Fruit fly (Drosophila melanogaster): ENCODE measurements around the gene COX8.

COX8 gene

DNA sequence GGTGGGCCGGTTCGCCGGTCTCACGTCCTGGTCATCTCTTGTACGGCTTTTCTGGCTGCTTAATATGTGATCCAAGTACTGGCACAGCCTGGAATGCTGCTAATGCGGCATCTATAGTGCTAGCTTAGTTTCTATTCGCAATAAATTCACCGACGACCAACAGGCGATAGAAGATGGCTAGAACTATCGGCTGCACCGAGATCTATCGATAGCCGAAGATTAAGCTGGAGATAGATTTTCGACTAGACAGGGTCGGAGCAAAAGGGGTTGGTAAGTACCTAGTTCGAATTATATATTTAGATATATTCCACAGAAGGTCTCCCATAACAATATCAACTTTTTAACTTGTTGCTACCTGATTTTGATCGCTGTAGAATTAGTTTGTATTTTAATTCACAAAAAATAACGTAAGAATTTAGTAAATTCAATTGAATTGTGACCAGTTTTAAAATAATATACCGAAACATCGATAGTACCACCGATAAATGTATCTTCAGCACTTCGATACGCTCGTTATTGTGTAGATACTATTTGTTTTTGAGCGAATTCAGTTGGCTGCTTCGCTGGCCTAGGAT is 31.8 kb downstream of the COX8 start, which contains the start of the genes Glg1 and M6 (continued):
- peak; percentile 50 for TF ChIP-seq CG16863 (GFP tag; optimal IDR thresholded peaks at IDR 0.05)
- TF ChIP-seq Lim3 (GFP tag; IDR thresholded peaks at IDR 0.05) = no peak
- peak; percentile 76; the same call in 1 of the 2 replicates for TF ChIP-seq CG32767 (GFP tag; IDR thresholded peaks at IDR 0.05)
- TF ChIP-seq D19A (tag; optimal IDR thresholded peaks at IDR 0.05) = peak; percentile 51
- TF ChIP-seq Aef1 (GFP tag; IDR thresholded peaks at IDR 0.05) = peak; percentile 19; the same call in 1 of the 3 replicates
- TF ChIP-seq CG8944 (GFP tag; optimal IDR thresholded peaks at IDR 0.05) = peak; percentile 58
- no peak for TF ChIP-seq CG6254 (GFP tag; optimal IDR thresholded peaks at IDR 0.05)
- peak; percentile 65 for TF ChIP-seq Max (GFP tag; optimal IDR thresholded peaks at IDR 0.05)
- TF ChIP-seq mld (GFP tag; IDR thresholded peaks at IDR 0.05; ENCODE audit: partially characterized antibody) = peak; percentile 92
- no peak for TF ChIP-seq h (optimal IDR thresholded peaks at IDR 0.05)
- TF ChIP-seq CG8290 (GFP tag; optimal IDR thresholded peaks at IDR 0.05) = peak; percentile 62
- peak; percentile 63 to 74 for TF ChIP-seq CG8290 (tag; optimal IDR thresholded peaks at IDR 0.05)
- TF ChIP-seq Drgx (GFP tag; IDR thresholded peaks at IDR 0.05) = no peak
- peak; percentile 89 for TF ChIP-seq CG2129 (GFP tag; IDR thresholded peaks at IDR 0.05; ENCODE audit: partially characterized antibody)
- no peak for TF ChIP-seq CG6175 (GFP tag; IDR thresholded peaks at IDR 0.05)
- TF ChIP-seq bowl (GFP tag; IDR thresholded peaks at IDR 0.05) = no peak
- no peak for TF ChIP-seq CG7745 (tag; optimal IDR thresholded peaks at IDR 0.05)
- TF ChIP-seq crp (GFP tag; optimal IDR thresholded peaks at IDR 0.05) = peak in 1 of 2 experiments; percentile 29
- peak; percentile 38 for TF ChIP-seq fd3F (GFP tag; optimal IDR thresholded peaks at IDR 0.05)
- peak; percentile 54; the same call in 1 of the 2 replicates for TF ChIP-seq CG10366 (GFP tag; IDR thresholded peaks at IDR 0.05)
- peak; percentile 77 for TF ChIP-seq pzg (GFP tag; optimal IDR thresholded peaks at IDR 0.05)
- TF ChIP-seq salm (tag; optimal IDR thresholded peaks at IDR 0.05) = no peak
- TF ChIP-seq CG2120 (GFP tag; optimal IDR thresholded peaks at IDR 0.05) = peak; percentile 89
- no peak for TF ChIP-seq TFAM (GFP tag; optimal IDR thresholded peaks at IDR 0.05)
- peak; percentile 77 for TF ChIP-seq CG18599 (GFP tag; optimal IDR thresholded peaks at IDR 0.05)
- peak; percentile 30; the same call in 1 of the 2 replicates for TF ChIP-seq CG6272 (GFP tag; IDR thresholded peaks at IDR 0.05)
- TF ChIP-seq CG13287 (GFP tag; IDR thresholded peaks at IDR 0.05; ENCODE audit: partially characterized antibody) = peak; percentile 93
- peak; percentile 89 for TF ChIP-seq CG34224 (GFP tag; IDR thresholded peaks at IDR 0.05; ENCODE audit: partially characterized antibody)
- TF ChIP-seq knrl (GFP tag; IDR thresholded peaks at IDR 0.05; ENCODE audit: partially characterized antibody) = peak; percentile 96
- TF ChIP-seq ftz-f1 (GFP tag; optimal IDR thresholded peaks at IDR 0.05) = peak; percentile 12
- no peak for TF ChIP-seq p53 (GFP tag; optimal IDR thresholded peaks at IDR 0.05)
- TF ChIP-seq chm (GFP tag; IDR thresholded peaks at IDR 0.05) = peak; percentile 46; the same call in 1 of the 2 replicates
- peak; percentile 35; the same call in 1 of the 2 replicates for TF ChIP-seq sens-2 (GFP tag; IDR thresholded peaks at IDR 0.05)
- peak in 1 of 3 experiments; percentile 53 for TF ChIP-seq Stat92E (GFP tag; optimal IDR thresholded peaks at IDR 0.05)
- peak; percentile 40 for TF ChIP-seq Jarid2 (GFP tag; optimal IDR thresholded peaks at IDR 0.05)
- TF ChIP-seq CG1602 (GFP tag; optimal IDR thresholded peaks at IDR 0.05) = peak; percentile 68
- peak; percentile 92 for TF ChIP-seq CG6791 (GFP tag; IDR thresholded peaks at IDR 0.05; ENCODE audit: partially characterized antibody)
- peak; percentile 64 for TF ChIP-seq lmd (GFP tag; IDR thresholded peaks at IDR 0.05)
- peak; percentile 56 for TF ChIP-seq pb (GFP tag; optimal IDR thresholded peaks at IDR 0.05)
- TF ChIP-seq unpg (GFP tag; optimal IDR thresholded peaks at IDR 0.05) = peak; percentile 54
- TF ChIP-seq CG34376 (GFP tag; optimal IDR thresholded peaks at IDR 0.05) = peak; percentile 76
- no peak for TF ChIP-seq CG11696 (GFP tag; IDR thresholded peaks at IDR 0.05)
- TF ChIP-seq CG14860 (GFP tag; IDR thresholded peaks at IDR 0.05; ENCODE audit: partially characterized antibody) = peak; percentile 94
- TF ChIP-seq rib (GFP tag; IDR thresholded peaks at IDR 0.05) = no peak
- TF ChIP-seq nau (GFP tag; optimal IDR thresholded peaks at IDR 0.05) = no peak
- peak; percentile 44 for TF ChIP-seq CG18011 (GFP tag; optimal IDR thresholded peaks at IDR 0.05)
- peak; percentile 38 for TF ChIP-seq ewg (GFP tag; optimal IDR thresholded peaks at IDR 0.05)
- no peak for TF ChIP-seq CG31365 (tag; optimal IDR thresholded peaks at IDR 0.05)
- peak; percentile 85 for TF ChIP-seq Rfx (GFP tag; IDR thresholded peaks at IDR 0.05)

All from whole organism, embryonic.